Worm (Caenorhabditis elegans) whole organism, late embryonic: Measurements from ENCODE around the gene crn-5.

Experiments
- F13H6.1 ChIP-seq: sonication (generic microtip); optimal IDR thresholded peaks from 2 replicates; lab custom pipeline; 2016; ENCODE audit warnings: missing genetic modification characterization, missing compliant biosample characterization
- K09A11.1 ChIP-seq: sonication (generic microtip); optimal IDR thresholded peaks from 2 replicates; lab custom pipeline; 2017; ENCODE audit warnings: antibody characterized with exemption, mild to moderate bottlenecking, missing genetic modification characterization, missing compliant biosample characterization; ENCODE audit not compliant: insufficient read depth
- Y22D7AL.16 ChIP-seq: sonication (generic microtip); optimal IDR thresholded peaks from 2 replicates; lab custom pipeline; 2016; ENCODE audit warnings: missing genetic modification characterization, missing compliant biosample characterization
- ama-1 ChIP-seq: fragments of 150-350 bp; optimal IDR thresholded peaks from 2 replicates; lab custom pipeline; 2014
- ceh-14 ChIP-seq: sonication (generic microtip); optimal IDR thresholded peaks from 2 replicates; lab custom pipeline; 2016; ENCODE audit warnings: missing genotype, missing genetic modification characterization, missing compliant biosample characterization
- ceh-19 ChIP-seq: fragments of 200-800 bp; sonication (Bioruptor generic); optimal IDR thresholded peaks from 2 replicates; lab custom pipeline; 2018; ENCODE audit warnings: mild to moderate bottlenecking, missing genetic modification characterization, missing compliant biosample characterization
- ceh-2 ChIP-seq: sonication (generic microtip); optimal IDR thresholded peaks from 2 replicates; lab custom pipeline; 2016; ENCODE audit warnings: missing genotype, missing genetic modification characterization, missing compliant biosample characterization
- ceh-22 ChIP-seq: sonication (generic microtip); optimal IDR thresholded peaks from 2 replicates; lab custom pipeline; 2017; ENCODE audit warnings: missing biosample characterization, missing genetic modification characterization
- ceh-30 ChIP-seq: fragments of 150-350 bp; optimal IDR thresholded peaks from 2 replicates; lab custom pipeline; 2014; ENCODE audit warnings: missing biosample characterization, missing genetic modification characterization
- ceh-31 ChIP-seq: sonication (generic microtip); optimal IDR thresholded peaks from 2 replicates; lab custom pipeline; 2016; ENCODE audit warnings: missing genetic modification characterization, missing compliant biosample characterization
- ceh-34 ChIP-seq: sonication (generic microtip); optimal IDR thresholded peaks from 2 replicates; lab custom pipeline; 2016; ENCODE audit warnings: mild to moderate bottlenecking, missing genetic modification characterization, missing compliant biosample characterization
- ceh-45 ChIP-seq: fragments of 200-800 bp; sonication (Bioruptor generic); IDR thresholded peaks from 2 replicates; pipeline ENCODE4 v1.3.6; 2022; ENCODE audit warnings: missing genetic modification reagents, missing genetic modification characterization, missing compliant biosample characterization
- ceh-6 ChIP-seq: fragments of 200-800 bp; sonication (Bioruptor generic); optimal IDR thresholded peaks from 2 replicates; lab custom pipeline; 2018; ENCODE audit warnings: mild to moderate bottlenecking, missing genetic modification characterization, missing compliant biosample characterization
- dmd-4 ChIP-seq: sonication (generic microtip); optimal IDR thresholded peaks from 2 replicates; lab custom pipeline; 2016; ENCODE audit warnings: borderline replicate concordance, missing genetic modification characterization, missing compliant biosample characterization
- elt-2 ChIP-seq: sonication (generic microtip); optimal IDR thresholded peaks from 2 replicates; lab custom pipeline; 2016; ENCODE audit warnings: missing genetic modification reagents, missing genetic modification characterization, missing compliant biosample characterization
- elt-4 ChIP-seq: sonication (generic microtip); optimal IDR thresholded peaks from 2 replicates; lab custom pipeline; 2016; ENCODE audit warnings: missing genetic modification characterization, missing compliant biosample characterization
- eyg-1 ChIP-seq: sonication (generic microtip); optimal IDR thresholded peaks from 2 replicates; lab custom pipeline; 2016; ENCODE audit warnings: missing genotype, missing genetic modification characterization, missing compliant biosample characterization
- fax-1 ChIP-seq: sonication (generic microtip); optimal IDR thresholded peaks from 2 replicates; lab custom pipeline; 2016; ENCODE audit warnings: missing genotype, missing genetic modification characterization, missing compliant biosample characterization
- fkh-10 ChIP-seq: fragments of 150-350 bp; optimal IDR thresholded peaks from 2 replicates; lab custom pipeline; 2014; ENCODE audit warnings: missing biosample characterization, missing genetic modification reagents, missing genetic modification characterization
- fkh-6 ChIP-seq: sonication (generic microtip); optimal IDR thresholded peaks from 2 replicates; lab custom pipeline; 2016; ENCODE audit warnings: missing genetic modification characterization, missing compliant biosample characterization
- gmeb-2 ChIP-seq: sonication (generic microtip); optimal IDR thresholded peaks from 2 replicates; lab custom pipeline; 2016; ENCODE audit warnings: missing genetic modification characterization, inconsistent platforms, missing compliant biosample characterization
- hlh-6 ChIP-seq: sonication (generic microtip); optimal IDR thresholded peaks from 2 replicates; lab custom pipeline; 2016; ENCODE audit warnings: missing genotype, missing genetic modification characterization, missing compliant biosample characterization
- lim-6 ChIP-seq: sonication (generic microtip); optimal IDR thresholded peaks from 2 replicates; lab custom pipeline; 2016; ENCODE audit warnings: missing genetic modification characterization, missing compliant biosample characterization
- mec-3 ChIP-seq: sonication (generic microtip); optimal IDR thresholded peaks from 2 replicates; lab custom pipeline; 2016; ENCODE audit warnings: borderline replicate concordance, missing genetic modification characterization, missing compliant biosample characterization
- nfya-1 ChIP-seq: sonication (generic microtip); optimal IDR thresholded peaks from 2 replicates; lab custom pipeline; 2017; ENCODE audit warnings: missing genetic modification characterization, mild to moderate bottlenecking, missing compliant biosample characterization, antibody characterized with exemption, moderate library complexity
- nhr-232 ChIP-seq: sonication (generic microtip); optimal IDR thresholded peaks from 2 replicates; lab custom pipeline; 2016; ENCODE audit warnings: missing genetic modification characterization, missing compliant biosample characterization
- npax-4 ChIP-seq: sonication (generic microtip); optimal IDR thresholded peaks from 2 replicates; lab custom pipeline; 2016; ENCODE audit warnings: missing genetic modification characterization, missing compliant biosample characterization
- odd-2 ChIP-seq: sonication (generic microtip); optimal IDR thresholded peaks from 2 replicates; lab custom pipeline; 2017; ENCODE audit warnings: antibody characterized with exemption, mild to moderate bottlenecking, missing genetic modification characterization, missing compliant biosample characterization
- pha-2 ChIP-seq: sonication (generic microtip); optimal IDR thresholded peaks from 2 replicates; lab custom pipeline; 2017; ENCODE audit warnings: mild to moderate bottlenecking, missing genetic modification characterization, missing compliant biosample characterization
- pros-1 ChIP-seq: fragments of 150-350 bp; optimal IDR thresholded peaks from 2 replicates; lab custom pipeline; 2014; ENCODE audit warnings: missing biosample characterization, missing genetic modification reagents, missing genetic modification characterization
- ref-2 ChIP-seq: sonication (generic microtip); optimal IDR thresholded peaks from 2 replicates; lab custom pipeline; 2016; ENCODE audit warnings: missing genetic modification characterization, missing compliant biosample characterization
- sdc-2 ChIP-seq: sonication (generic microtip); optimal IDR thresholded peaks from 2 replicates; lab custom pipeline; 2016; ENCODE audit warnings: missing genotype, missing genetic modification characterization, missing compliant biosample characterization
- sox-4 ChIP-seq: sonication (generic microtip); optimal IDR thresholded peaks from 2 replicates; lab custom pipeline; 2017; ENCODE audit warnings: mild to moderate bottlenecking, missing genetic modification characterization, inconsistent platforms, missing compliant biosample characterization
- syd-9 ChIP-seq: sonication (generic microtip); optimal IDR thresholded peaks from 2 replicates; lab custom pipeline; 2016; ENCODE audit warnings: mild to moderate bottlenecking, missing genetic modification characterization, moderate library complexity, missing compliant biosample characterization
- tbx-2 ChIP-seq: sonication (generic microtip); optimal IDR thresholded peaks from 2 replicates; lab custom pipeline; 2016; ENCODE audit warnings: missing genetic modification characterization, missing compliant biosample characterization
- tbx-7 ChIP-seq: sonication (generic microtip); optimal IDR thresholded peaks from 2 replicates; lab custom pipeline; 2016; ENCODE audit warnings: missing genotype, missing genetic modification characterization, missing compliant biosample characterization
- unc-42 ChIP-seq: sonication (generic microtip); optimal IDR thresholded peaks from 2 replicates; lab custom pipeline; 2016; ENCODE audit warnings: missing genotype, missing genetic modification characterization, missing compliant biosample characterization
- unc-86 ChIP-seq: sonication (generic microtip); optimal IDR thresholded peaks from 2 replicates; lab custom pipeline; 2016; ENCODE audit warnings: missing genetic modification characterization, missing compliant biosample characterization
- ztf-16 ChIP-seq: sonication (generic microtip); optimal IDR thresholded peaks from 2 replicates; lab custom pipeline; 2017; ENCODE audit warnings: missing genetic modification characterization, missing compliant biosample characterization

crn-5 gene

ce11 chrII:10594312-10594711 lies 1.8 kb downstream of the crn-5 start:
- TF ChIP-seq K09A11.1 (no peak), F13H6.1 (no peak), syd-9 (tag; lab: Kevin White, UChicago) (no peak), odd-2 (no peak), eyg-1 (no peak), pha-2 (tag; lab: Kevin White, UChicago) (no peak), nhr-232 (tag; lab: Kevin White, UChicago) (no peak), gmeb-2 (tag; lab: Kevin White, UChicago) (no peak), mec-3 (tag; lab: Kevin White, UChicago) (no peak), ceh-30 (no peak)

- TF ChIP-seq elt-2 (tag; lab: Kevin White, UChicago) (peak; percentile 94), syd-9 (tag; lab: Kevin White, UChicago) (no peak), nfya-1 (tag; lab: Kevin White, UChicago) (no peak)
Observed at ce11 chrII:10594758-10595157, 2.2 kb downstream of the crn-5 start, which contains the start of gene C14A4.6. Gene C14A4.6, minus strand, starts transcription at chrII:10594776.

- TF ChIP-seq dmd-4 (tag; lab: Kevin White, UChicago), result no peak
- no peak for TF ChIP-seq pros-1
- no peak for TF ChIP-seq Y22D7AL.16 (tag; lab: Kevin White, UChicago)
- no peak for TF ChIP-seq ceh-30
- TF ChIP-seq lim-6 (tag; lab: Kevin White, UChicago), result no peak
- no peak for TF ChIP-seq ama-1
- no peak for TF ChIP-seq hlh-6 (tag; lab: Kevin White, UChicago)
- no peak for TF ChIP-seq fax-1 (tag; lab: Kevin White, UChicago)
- no peak for TF ChIP-seq nfya-1 (tag; lab: Kevin White, UChicago)
- TF ChIP-seq pha-2 (tag; lab: Kevin White, UChicago), result no peak
- TF ChIP-seq ceh-14, result no peak
- TF ChIP-seq tbx-2, result no peak
- no peak for TF ChIP-seq ceh-19
- TF ChIP-seq ceh-31 (tag; lab: Kevin White, UChicago), result no peak
- TF ChIP-seq ceh-6 (GFP tag; lab: Kevin White, UChicago), result no peak
- TF ChIP-seq fkh-10, result no peak
- TF ChIP-seq npax-4 (tag; lab: Kevin White, UChicago), result no peak
- TF ChIP-seq ceh-45 (GFP tag; lab: Robert Waterston, UW), result no peak
- TF ChIP-seq ceh-34 (tag; lab: Kevin White, UChicago), result no peak
Observed at ce11 chrII:10596462-10596861, 3.9 kb downstream of the crn-5 start, which contains the start of gene C14A4.7. Gene C14A4.7, minus strand, starts transcription at chrII:10596562.

ce11 chrII:10598039-10598438 lies 5.5 kb downstream of the crn-5 start, which contains the start of gene C14A4.8:
Gene C14A4.8, minus strand, starts transcription at chrII:10598139.
- no peak for TF ChIP-seq fax-1 (tag; lab: Kevin White, UChicago)
- TF ChIP-seq unc-86, result no peak
- TF ChIP-seq fkh-6 (tag; lab: Kevin White, UChicago), result no peak
- no peak for TF ChIP-seq ceh-2 (tag; lab: Kevin White, UChicago)
- no peak for TF ChIP-seq unc-42 (tag; lab: Kevin White, UChicago)
- TF ChIP-seq ref-2 (tag; lab: Kevin White, UChicago), result no peak
- TF ChIP-seq Y22D7AL.16 (tag; lab: Kevin White, UChicago), result no peak
- TF ChIP-seq sox-4 (tag; lab: Kevin White, UChicago), result no peak
- no peak for TF ChIP-seq tbx-7 (tag; lab: Kevin White, UChicago)
- TF ChIP-seq ceh-22, result no peak
- no peak for TF ChIP-seq sdc-2 (tag; lab: Kevin White, UChicago)
- TF ChIP-seq elt-4 (tag; lab: Kevin White, UChicago), result no peak
- TF ChIP-seq ztf-16 (tag; lab: Kevin White, UChicago), result no peak
